Fruit fly (Drosophila melanogaster) whole organism, prepupa: ENCODE measurements around the gene CG31368.
A peak's percentile ranks its signal among the peaks of the same experiment; 100 is the strongest.

Source experiments
- Blimp-1 ChIP-seq: fragments of 200-800 bp; sonication (Bioruptor generic); optimal IDR thresholded peaks from 3 replicates; lab custom pipeline; 2017; ENCODE audit warnings: missing biosample characterization, missing genetic modification characterization, mild to moderate bottlenecking, moderate library complexity, missing genetic modification reagents
- CG10669 ChIP-seq: fragments of 200-800 bp; sonication (Bioruptor generic); optimal IDR thresholded peaks from 3 replicates; lab custom pipeline; 2018; ENCODE audit warnings: missing biosample characterization, mild to moderate bottlenecking, missing genetic modification characterization, moderate library complexity
- CG11294 ChIP-seq: fragments of 200-800 bp; sonication (Bioruptor generic); IDR thresholded peaks from 2 replicates; pipeline ENCODE4 v1.3.6; 2022; ENCODE audit warnings: missing biosample characterization, missing genetic modification characterization
- CG11902 ChIP-seq: fragments of 200-800 bp; sonication (Bioruptor generic); optimal IDR thresholded peaks from 3 replicates; lab custom pipeline; 2016; ENCODE audit warnings: missing biosample characterization, missing genetic modification characterization
- CG15336 ChIP-seq: fragments of 200-800 bp; sonication (Bioruptor generic); IDR thresholded peaks from 2 replicates; pipeline ENCODE4 v1.3.6; 2022; ENCODE audit warnings: missing biosample characterization, missing genetic modification characterization
- CG1621 ChIP-seq: fragments of 200-800 bp; sonication (Bioruptor generic); optimal IDR thresholded peaks from 3 replicates; lab custom pipeline; 2018; ENCODE audit warnings: missing biosample characterization, mild to moderate bottlenecking, missing genetic modification characterization
- CG16779 ChIP-seq: fragments of 200-800 bp; sonication (Bioruptor generic); optimal IDR thresholded peaks from 3 replicates; lab custom pipeline; 2017; ENCODE audit warnings: missing biosample characterization, mild to moderate bottlenecking, missing genetic modification characterization
- CG31627 ChIP-seq: fragments of 200-800 bp; sonication (Bioruptor generic); optimal IDR thresholded peaks from 3 replicates; lab custom pipeline; 2016; ENCODE audit warnings: missing biosample characterization, missing genetic modification characterization
- CG32006 ChIP-seq: fragments of 200-800 bp; sonication (Bioruptor generic); optimal IDR thresholded peaks from 3 replicates; lab custom pipeline; 2017; ENCODE audit warnings: missing biosample characterization, mild to moderate bottlenecking, missing genetic modification characterization
- CG34406 ChIP-seq: fragments of 200-800 bp; sonication (Bioruptor generic); optimal IDR thresholded peaks from 3 replicates; lab custom pipeline; 2016; ENCODE audit warnings: missing biosample characterization, missing genetic modification characterization
- CG3919 ChIP-seq: fragments of 200-800 bp; sonication (Bioruptor generic); optimal IDR thresholded peaks from 3 replicates; lab custom pipeline; 2016; ENCODE audit warnings: missing biosample characterization, missing genetic modification characterization
- CG4318 ChIP-seq: fragments of 200-800 bp; sonication (Bioruptor generic); optimal IDR thresholded peaks from 3 replicates; lab custom pipeline; 2017; ENCODE audit warnings: missing biosample characterization, mild to moderate bottlenecking, missing genetic modification characterization
- CG6163 ChIP-seq: fragments of 200-800 bp; sonication (Bioruptor generic); IDR thresholded peaks from 3 replicates; pipeline ENCODE4 v1.3.6; 2022; ENCODE audit warnings: missing biosample characterization, missing genetic modification characterization
- CG6276 ChIP-seq: fragments of 200-800 bp; sonication (Bioruptor generic); optimal IDR thresholded peaks from 2 replicates; lab custom pipeline; 2017; ENCODE audit warnings: missing biosample characterization, mild to moderate bottlenecking, missing genetic modification characterization
- CG6854 ChIP-seq: fragments of 200-800 bp; sonication (Bioruptor generic); optimal IDR thresholded peaks from 2 replicates; lab custom pipeline; 2017; ENCODE audit warnings: missing biosample characterization, mild to moderate bottlenecking, missing genetic modification characterization
- CG8119 ChIP-seq: fragments of 200-800 bp; sonication (Bioruptor generic); IDR thresholded peaks from 3 replicates; pipeline ENCODE4 v1.3.6; 2022; ENCODE audit warnings: missing biosample characterization, missing genetic modification characterization
- CG8319 ChIP-seq: fragments of 200-800 bp; sonication (Bioruptor generic); optimal IDR thresholded peaks from 3 replicates; lab custom pipeline; 2016; ENCODE audit warnings: missing biosample characterization, missing genetic modification characterization
- CG8632 ChIP-seq: fragments of 200-800 bp; sonication (Bioruptor generic); optimal IDR thresholded peaks from 3 replicates; lab custom pipeline; 2016; ENCODE audit warnings: missing biosample characterization, missing genetic modification characterization
- CG9139 ChIP-seq: fragments of 200-800 bp; sonication (Bioruptor generic); optimal IDR thresholded peaks from 3 replicates; lab custom pipeline; 2017; ENCODE audit warnings: missing biosample characterization, mild to moderate bottlenecking, missing genetic modification characterization
- Eip75B ChIP-seq: fragments of 200-800 bp; sonication (Bioruptor generic); optimal IDR thresholded peaks from 3 replicates; lab custom pipeline; 2016; ENCODE audit warnings: missing biosample characterization, missing genetic modification characterization
- Eip78C ChIP-seq: fragments of 200-800 bp; sonication (Bioruptor generic); peaks from one replicate; lab custom pipeline; 2016; ENCODE audit warnings: missing biosample characterization, missing genetic modification characterization
- Eip93F ChIP-seq: fragments of 200-800 bp; sonication (Bioruptor generic); optimal IDR thresholded peaks from 2 replicates; lab custom pipeline; 2016; ENCODE audit warnings: missing biosample characterization, mild to moderate bottlenecking, missing genetic modification characterization
- Ets96B ChIP-seq: fragments of 200-800 bp; optimal IDR thresholded peaks from 2 replicates; lab custom pipeline; 2019; ENCODE audit warnings: missing biosample characterization, mild to moderate bottlenecking, missing genetic modification characterization, moderate library complexity
- Gug ChIP-seq: fragments of 200-800 bp; sonication (Bioruptor generic); IDR thresholded peaks from 2 replicates; pipeline ENCODE4 v1.3.6; 2022; ENCODE audit warnings: missing biosample characterization, missing genetic modification characterization
- Hr38 ChIP-seq: sonication (Bioruptor generic); optimal IDR thresholded peaks from 2 replicates; lab custom pipeline; 2016; ENCODE audit warnings: missing biosample characterization, missing genetic modification characterization
- Hr39 ChIP-seq: fragments of 200-800 bp; sonication (Bioruptor generic); optimal IDR thresholded peaks from 2 replicates; lab custom pipeline; 2016; ENCODE audit warnings: missing biosample characterization, missing genetic modification characterization
- Hr4 ChIP-seq: fragments of 200-800 bp; sonication (Bioruptor generic); optimal IDR thresholded peaks from 3 replicates; lab custom pipeline; 2016; ENCODE audit warnings: missing biosample characterization, missing genetic modification characterization
- Lpt ChIP-seq: fragments of 200-800 bp; sonication (Bioruptor generic); optimal IDR thresholded peaks from 3 replicates; lab custom pipeline; 2016; ENCODE audit warnings: missing biosample characterization, missing genetic modification characterization
- Met ChIP-seq: fragments of 200-800 bp; sonication (Bioruptor generic); optimal IDR thresholded peaks from 3 replicates; lab custom pipeline; 2016; ENCODE audit warnings: missing biosample characterization, missing genetic modification characterization
- OdsH ChIP-seq: fragments of 200-800 bp; sonication (Bioruptor generic); optimal IDR thresholded peaks from 3 replicates; lab custom pipeline; 2016; ENCODE audit warnings: missing biosample characterization, missing genetic modification characterization
- Smox ChIP-seq: fragments of 200-800 bp; sonication (Bioruptor generic); optimal IDR thresholded peaks from 3 replicates; lab custom pipeline; 2016; ENCODE audit warnings: missing biosample characterization, missing genetic modification characterization
- Sox102F ChIP-seq: fragments of 200-800 bp; sonication (Bioruptor generic); optimal IDR thresholded peaks from 2 replicates; lab custom pipeline; 2016; ENCODE audit warnings: missing biosample characterization, mild to moderate bottlenecking, missing genetic modification characterization
- Sox14 ChIP-seq: fragments of 200-800 bp; sonication (Bioruptor generic); optimal IDR thresholded peaks from 3 replicates; lab custom pipeline; 2016; ENCODE audit warnings: missing biosample characterization, missing genetic modification characterization
- Sox15 ChIP-seq: fragments of 200-800 bp; sonication (Bioruptor generic); optimal IDR thresholded peaks from 3 replicates; lab custom pipeline; 2016; ENCODE audit warnings: missing biosample characterization, missing genetic modification characterization
- achi ChIP-seq: fragments of 200-800 bp; sonication (Bioruptor generic); optimal IDR thresholded peaks from 3 replicates; lab custom pipeline; 2016; ENCODE audit warnings: missing biosample characterization, missing genetic modification characterization
- acj6 ChIP-seq: fragments of 200-800 bp; sonication (Bioruptor generic); optimal IDR thresholded peaks from 3 replicates; lab custom pipeline; 2016; ENCODE audit warnings: missing biosample characterization, missing genetic modification characterization
- dac ChIP-seq: fragments of 200-800 bp; sonication (Bioruptor generic); optimal IDR thresholded peaks from 2 replicates; lab custom pipeline; 2017; ENCODE audit warnings: missing biosample characterization, mild to moderate bottlenecking, missing genetic modification characterization
- dsx ChIP-seq: fragments of 200-800 bp; optimal IDR thresholded peaks from 3 replicates; lab custom pipeline; 2019; ENCODE audit warnings: missing biosample characterization, mild to moderate bottlenecking, missing genetic modification characterization, moderate library complexity; ENCODE audit not compliant: poor library complexity, severe bottlenecking
- eg ChIP-seq: fragments of 200-800 bp; sonication (Bioruptor generic); IDR thresholded peaks from 3 replicates; pipeline ENCODE4 v1.3.6; 2022; ENCODE audit warnings: missing biosample characterization, missing genetic modification characterization
- esn ChIP-seq: fragments of 200-800 bp; sonication (Bioruptor generic); optimal IDR thresholded peaks from 2 replicates; lab custom pipeline; 2016; ENCODE audit warnings: missing biosample characterization, mild to moderate bottlenecking, missing genetic modification characterization, moderate library complexity
- fd59A ChIP-seq: fragments of 200-800 bp; sonication (Bioruptor generic); optimal IDR thresholded peaks from 2 replicates; lab custom pipeline; 2017; ENCODE audit warnings: missing biosample characterization, mild to moderate bottlenecking, missing genetic modification characterization, missing genetic modification reagents
- fd85E ChIP-seq: fragments of 200-800 bp; sonication (Bioruptor generic); optimal IDR thresholded peaks from 3 replicates; lab custom pipeline; 2016; ENCODE audit warnings: missing biosample characterization, missing genetic modification characterization
- fkh ChIP-seq: fragments of 200-800 bp; sonication (Bioruptor generic); optimal IDR thresholded peaks from 3 replicates; lab custom pipeline; 2017; ENCODE audit warnings: missing biosample characterization, mild to moderate bottlenecking, missing genetic modification characterization, moderate library complexity
- lz ChIP-seq: fragments of 200-800 bp; sonication (Bioruptor generic); optimal IDR thresholded peaks from 3 replicates; lab custom pipeline; 2016; ENCODE audit warnings: missing biosample characterization, missing genetic modification characterization
- net ChIP-seq: fragments of 200-800 bp; sonication (Bioruptor generic); optimal IDR thresholded peaks from 3 replicates; lab custom pipeline; 2016; ENCODE audit warnings: missing biosample characterization, missing genetic modification characterization
- pdm3 ChIP-seq: fragments of 200-800 bp; sonication (Bioruptor generic); optimal IDR thresholded peaks from 3 replicates; lab custom pipeline; 2016; ENCODE audit warnings: missing biosample characterization, missing genetic modification characterization
- salr ChIP-seq, 2 experiments: fragments of 200-800 bp; sonication (Bioruptor generic); optimal IDR thresholded peaks; 3 replicates each; lab custom pipeline; 2016 to 2018; ENCODE audit warnings: missing biosample characterization in 2 of 2, missing genetic modification characterization in 2 of 2, mild to moderate bottlenecking in 1 of 2
- ss ChIP-seq, 2 experiments: fragments of 200-800 bp; sonication (Bioruptor generic); optimal IDR thresholded peaks; 2 replicates in 1 of 2; 3 replicates in 1 of 2; lab custom pipeline; 2017 to 2018; ENCODE audit warnings: mild to moderate bottlenecking in 2 of 2, missing biosample characterization in 2 of 2, missing genetic modification characterization in 2 of 2, moderate library complexity in 1 of 2
- svp ChIP-seq: fragments of 200-800 bp; sonication (Bioruptor generic); peaks from one replicate; lab custom pipeline; 2016; ENCODE audit warnings: missing biosample characterization, missing genetic modification characterization
- topi ChIP-seq: fragments of 200-800 bp; sonication (Bioruptor generic); optimal IDR thresholded peaks from 3 replicates; lab custom pipeline; 2016; ENCODE audit warnings: missing biosample characterization, missing genetic modification characterization
- vri ChIP-seq: fragments of 200-800 bp; sonication (Bioruptor generic); optimal IDR thresholded peaks from 3 replicates; lab custom pipeline; 2016; ENCODE audit warnings: missing biosample characterization, mild to moderate bottlenecking, missing genetic modification characterization

CG31368 gene

dm6 chr3R:11859534-11860254 lies 22.9 kb upstream of the CG31368 start:
- peak; percentile 0 for TF ChIP-seq fd59A
- TF ChIP-seq Sox14: peak; percentile 39
- TF ChIP-seq dac (GFP tag; lab: Kevin White, UChicago): no peak
- peak; percentile 52 for TF ChIP-seq acj6 (GFP tag; lab: Kevin White, UChicago)
- no peak for TF ChIP-seq CG4318
- TF ChIP-seq Hr38 (GFP tag; lab: Kevin White, UChicago): no peak
- TF ChIP-seq CG34406 (GFP tag; lab: Kevin White, UChicago): peak; percentile 29
- TF ChIP-seq CG15336 (GFP tag; lab: Robert Waterston, UW): no peak
- TF ChIP-seq CG6854 (GFP tag; lab: Kevin White, UChicago): no peak
- TF ChIP-seq dsx (GFP tag; lab: Kevin White, UChicago): peak; percentile 4
- peak; percentile 29 for TF ChIP-seq Lpt
- no peak for TF ChIP-seq Eip93F (GFP tag; lab: Kevin White, UChicago)
- TF ChIP-seq CG16779 (tag; lab: Kevin White, UChicago): peak; percentile 6
- peak; percentile 67 for TF ChIP-seq Eip75B (GFP tag; lab: Kevin White, UChicago)
- peak; percentile 63 for TF ChIP-seq pdm3 (GFP tag; lab: Kevin White, UChicago)
- TF ChIP-seq Hr39 (GFP tag; lab: Kevin White, UChicago): peak; percentile 63
- peak; percentile 25 for TF ChIP-seq CG11902 (GFP tag; lab: Kevin White, UChicago)
- TF ChIP-seq CG6276: peak; percentile 28
- no peak for TF ChIP-seq Hr4
- TF ChIP-seq CG32006 (GFP tag; lab: Kevin White, UChicago): no peak
- TF ChIP-seq CG1621 (tag; lab: Kevin White, UChicago): no peak
- no peak for TF ChIP-seq fd85E
- TF ChIP-seq CG6163 (GFP tag; lab: Robert Waterston, UW): peak; percentile 47; the same call in 1 of the 3 replicates
- peak; percentile 59 for TF ChIP-seq lz (GFP tag; lab: Kevin White, UChicago)
- peak; percentile 37 for TF ChIP-seq CG3919 (GFP tag; lab: Kevin White, UChicago)
- peak; percentile 2 for TF ChIP-seq CG9139 (GFP tag; lab: Kevin White, UChicago)
- TF ChIP-seq svp (GFP tag; lab: Kevin White, UChicago): peak; percentile 81
- no peak for TF ChIP-seq CG8119
- TF ChIP-seq vri (GFP tag; lab: Kevin White, UChicago): peak; percentile 29
- TF ChIP-seq CG8319 (GFP tag; lab: Kevin White, UChicago): no peak
- TF ChIP-seq salr (GFP tag; optimal IDR thresholded peaks at IDR 0.05; lab: Kevin White, UChicago): peak in 1 of 2 experiments; percentile 28
- peak; percentile 32; the same call in 1 of the 3 replicates for TF ChIP-seq eg (GFP tag; lab: Robert Waterston, UW)
- TF ChIP-seq Eip78C (GFP tag; lab: Kevin White, UChicago): peak; percentile 90
- peak; percentile 17 for TF ChIP-seq Sox102F (GFP tag; lab: Kevin White, UChicago)
- TF ChIP-seq Sox15: peak; percentile 34
- no peak for TF ChIP-seq net (GFP tag; lab: Kevin White, UChicago)
- peak; percentile 44 for TF ChIP-seq CG8632 (GFP tag; lab: Kevin White, UChicago)
- TF ChIP-seq Ets96B (tag; lab: Kevin White, UChicago): no peak
- TF ChIP-seq CG31627 (GFP tag; lab: Kevin White, UChicago): peak; percentile 62
- peak; percentile 7 for TF ChIP-seq CG10669
- TF ChIP-seq topi: peak; percentile 50
- TF ChIP-seq Gug: no peak
- peak; percentile 70 for TF ChIP-seq Met (GFP tag; lab: Kevin White, UChicago)
- TF ChIP-seq OdsH: peak; percentile 30
- no peak for TF ChIP-seq Blimp-1 (GFP tag; lab: Kevin White, UChicago)
- TF ChIP-seq achi (GFP tag; lab: Kevin White, UChicago): peak; percentile 26
- peak; percentile 46 for TF ChIP-seq Smox (GFP tag; lab: Kevin White, UChicago)
- TF ChIP-seq esn: peak; percentile 64
- TF ChIP-seq CG11294 (GFP tag; lab: Robert Waterston, UW): no peak
- TF ChIP-seq ss (GFP tag; optimal IDR thresholded peaks at IDR 0.05; lab: Kevin White, UChicago): peak; percentile 40 to 70
- TF ChIP-seq fkh (GFP tag; lab: Kevin White, UChicago): no peak
